Worm (Caenorhabditis elegans) whole organism, mixed stage, embryonic: ENCODE results near the gene oac-20.

Experiments used
- M03D4.4 ChIP-seq: sonication (generic microtip); optimal IDR thresholded peaks from 2 replicates; lab custom pipeline; 2017; ENCODE audit warnings: mild to moderate bottlenecking, missing genetic modification characterization, missing compliant biosample characterization
- bed-3 ChIP-seq: fragments of 200-800 bp; sonication (Bioruptor generic); optimal IDR thresholded peaks from 3 replicates; lab custom pipeline; 2018; ENCODE audit warnings: mild to moderate bottlenecking, missing genetic modification characterization, moderate library complexity, missing compliant biosample characterization
- ceh-43 ChIP-seq: fragments of 200-800 bp; sonication (Bioruptor generic); optimal IDR thresholded peaks from 2 replicates; lab custom pipeline; 2018; ENCODE audit warnings: mild to moderate bottlenecking, missing genetic modification characterization, moderate library complexity, missing compliant biosample characterization
- ces-1 ChIP-seq: fragments of 150-350 bp; optimal IDR thresholded peaks from 2 replicates; lab custom pipeline; 2014; ENCODE audit warnings: missing biosample characterization, missing genetic modification reagents, missing genetic modification characterization
- cnd-1 ChIP-seq: fragments of 200-800 bp; sonication (Bioruptor generic); optimal IDR thresholded peaks from 2 replicates; lab custom pipeline; 2018; ENCODE audit warnings: mild to moderate bottlenecking, missing genetic modification characterization, missing compliant biosample characterization
- drap-1 ChIP-seq: fragments of 200-800 bp; sonication (Bioruptor generic); optimal IDR thresholded peaks from 3 replicates; lab custom pipeline; 2018; ENCODE audit warnings: mild to moderate bottlenecking, missing genetic modification characterization, missing compliant biosample characterization
- elt-1 ChIP-seq: sonication (generic microtip); optimal IDR thresholded peaks from 2 replicates; lab custom pipeline; 2017; ENCODE audit warnings: missing genetic modification characterization, mild to moderate bottlenecking, missing compliant biosample characterization, antibody characterized with exemption, moderate library complexity, borderline replicate concordance; ENCODE audit not compliant: insufficient read depth
- elt-3 ChIP-seq: fragments of 150-350 bp; optimal IDR thresholded peaks from 2 replicates; lab custom pipeline; 2014; ENCODE audit warnings: missing biosample characterization, missing genetic modification characterization
- flh-1 ChIP-seq: fragments of 200-800 bp; sonication (Bioruptor generic); optimal IDR thresholded peaks from 2 replicates; lab custom pipeline; 2018; ENCODE audit warnings: mild to moderate bottlenecking, missing genetic modification characterization, moderate library complexity, missing compliant biosample characterization
- ham-2 ChIP-seq: fragments of 200-800 bp; sonication (Bioruptor generic); optimal IDR thresholded peaks from 2 replicates; lab custom pipeline; 2018; ENCODE audit warnings: mild to moderate bottlenecking, missing genetic modification characterization, missing compliant biosample characterization
- hlh-1 ChIP-seq: fragments of 150-350 bp; optimal IDR thresholded peaks from 2 replicates; lab custom pipeline; 2014; ENCODE audit warnings: missing biosample characterization, missing genetic modification reagents, missing genetic modification characterization
- lin-13 ChIP-seq: fragments of 150-350 bp; optimal IDR thresholded peaks from 2 replicates; lab custom pipeline; 2014; ENCODE audit warnings: missing biosample characterization, missing genetic modification characterization
- lin-32 ChIP-seq: fragments of 200-800 bp; sonication (Bioruptor generic); optimal IDR thresholded peaks from 2 replicates; lab custom pipeline; 2018; ENCODE audit warnings: mild to moderate bottlenecking, missing genetic modification characterization, missing compliant biosample characterization
- mab-5 ChIP-seq: fragments of 150-350 bp; optimal IDR thresholded peaks from 2 replicates; lab custom pipeline; 2014; ENCODE audit warnings: missing biosample characterization, missing genetic modification characterization
- mep-1 ChIP-seq: fragments of 150-350 bp; optimal IDR thresholded peaks from 2 replicates; lab custom pipeline; 2017; ENCODE audit warnings: missing biosample characterization, missing genetic modification reagents, missing genetic modification characterization, inconsistent platforms
- nhr-12 ChIP-seq: fragments of 150-350 bp; optimal IDR thresholded peaks from 2 replicates; lab custom pipeline; 2014; ENCODE audit warnings: missing biosample characterization, missing genetic modification characterization
- nhr-2 ChIP-seq: fragments of 150-350 bp; optimal IDR thresholded peaks from 2 replicates; lab custom pipeline; 2014; ENCODE audit warnings: missing biosample characterization, missing genetic modification characterization
- nhr-237 ChIP-seq: fragments of 150-350 bp; optimal IDR thresholded peaks from 2 replicates; lab custom pipeline; 2014; ENCODE audit warnings: missing biosample characterization, missing genetic modification characterization
- nhr-28 ChIP-seq: fragments of 150-350 bp; optimal IDR thresholded peaks from 2 replicates; lab custom pipeline; 2014; ENCODE audit warnings: missing biosample characterization, missing genetic modification characterization
- nhr-76 ChIP-seq: sonication (generic microtip); optimal IDR thresholded peaks from 2 replicates; lab custom pipeline; 2017; ENCODE audit warnings: missing biosample characterization, missing genetic modification characterization
- pha-4 ChIP-seq: fragments of 150-350 bp; optimal IDR thresholded peaks from 2 replicates; lab custom pipeline; 2018; ENCODE audit warnings: missing biosample characterization, missing genetic modification reagents, missing genetic modification characterization
- sem-2 ChIP-seq: fragments of 200-800 bp; sonication (Bioruptor generic); optimal IDR thresholded peaks from 2 replicates; lab custom pipeline; 2018; ENCODE audit warnings: mild to moderate bottlenecking, missing genetic modification characterization, missing compliant biosample characterization
- snpc-4 ChIP-seq: fragments of 150-350 bp; optimal IDR thresholded peaks from 2 replicates; lab custom pipeline; 2014; ENCODE audit warnings: missing biosample characterization, missing genetic modification characterization
- sptf-1 ChIP-seq: sonication (generic microtip); optimal IDR thresholded peaks from 2 replicates; lab custom pipeline; 2017; ENCODE audit warnings: mild to moderate bottlenecking, missing genetic modification characterization, moderate library complexity, missing compliant biosample characterization
- tbx-8 ChIP-seq: fragments of 200-800 bp; sonication (Bioruptor generic); optimal IDR thresholded peaks from 2 replicates; lab custom pipeline; 2018; ENCODE audit warnings: mild to moderate bottlenecking, missing genetic modification characterization, moderate library complexity, missing compliant biosample characterization
- unc-120 ChIP-seq: sonication (generic microtip); optimal IDR thresholded peaks from 2 replicates; lab custom pipeline; 2017; ENCODE audit warnings: missing genetic modification characterization, missing compliant biosample characterization; ENCODE audit not compliant: poor library complexity, severe bottlenecking
- unc-39 ChIP-seq: fragments of 150-350 bp; optimal IDR thresholded peaks from 2 replicates; lab custom pipeline; 2014; ENCODE audit warnings: missing biosample characterization, missing genetic modification characterization
- unc-62 ChIP-seq: fragments of 150-350 bp; optimal IDR thresholded peaks from 2 replicates; lab custom pipeline; 2014; ENCODE audit warnings: missing biosample characterization, missing genetic modification reagents, missing genetic modification characterization
- zip-8 ChIP-seq: fragments of 150-350 bp; optimal IDR thresholded peaks from 2 replicates; lab custom pipeline; 2014; ENCODE audit warnings: missing biosample characterization, missing genetic modification characterization
- ztf-11 ChIP-seq: fragments of 150-350 bp; optimal IDR thresholded peaks from 2 replicates; lab custom pipeline; 2014; ENCODE audit warnings: missing biosample characterization, missing genetic modification characterization

oac-20 gene

ce11 chrV:15965114-15965513 is 13.4 kb upstream of the oac-20 start, which contains the start of gene sri-2:
Gene sri-2, minus strand, starts transcription at chrV:15965214.
- TF ChIP-seq elt-3 (tag; lab: Kevin White, UChicago): no peak
- TF ChIP-seq, all 35 proteins: peak for 0

DNA sequence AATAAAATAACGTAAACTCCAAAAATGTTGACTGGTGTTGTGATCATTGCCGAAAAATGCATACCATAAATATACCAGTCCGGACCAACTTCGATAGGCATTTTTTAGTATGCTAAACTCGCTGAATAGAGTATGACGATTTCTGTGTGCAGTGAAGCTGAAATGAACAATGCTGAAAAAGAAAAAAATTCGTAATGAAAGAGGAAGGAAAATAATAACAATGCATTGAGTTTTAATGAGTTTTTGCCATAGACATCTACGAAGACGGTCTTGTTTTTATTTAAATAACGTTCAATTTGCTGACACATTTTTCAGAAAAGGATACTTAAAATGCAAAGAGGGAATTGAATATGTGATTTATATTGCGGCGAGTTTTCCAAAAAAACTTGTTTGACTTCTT is 11.0 kb upstream of the oac-20 start, which contains the start of gene sri-1:
Gene sri-1 (minus strand): TSS at position 101 of the 400 bp plus-strand sequence.
- no peak for TF ChIP-seq hlh-1 (tag; lab: Kevin White, UChicago)
- TF ChIP-seq flh-1: no peak
- no peak for TF ChIP-seq elt-1 (tag; lab: Kevin White, UChicago)
- TF ChIP-seq bed-3 (GFP tag; lab: Kevin White, UChicago): no peak
- TF ChIP-seq unc-39 (tag; lab: Kevin White, UChicago): no peak
- TF ChIP-seq, all 35 proteins: peak for 0

ce11 chrV:15969653-15970052 is 8.9 kb upstream of the oac-20 start, which contains the start of gene F36G9.7:
Gene F36G9.7, minus strand, starts transcription at chrV:15969753.
- TF ChIP-seq nhr-76 (tag; lab: Kevin White, UChicago): no peak
- TF ChIP-seq unc-62: no peak
- no peak for TF ChIP-seq M03D4.4
- TF ChIP-seq, all 35 proteins: peak for 0

ce11 chrV:15970820-15971219 is 7.7 kb upstream of the oac-20 start:
- no peak for TF ChIP-seq snpc-4 (tag; lab: Kevin White, UChicago)

ce11 chrV:15972484-15972883 is 6.0 kb upstream of the oac-20 start, which contains the start of gene sru-23:
Gene sru-23, minus strand, starts transcription at chrV:15972584.
- TF ChIP-seq mep-1 (tag; lab: Kevin White, UChicago) (no peak), ham-2 (GFP tag; lab: Kevin White, UChicago) (no peak), unc-120 (tag; lab: Kevin White, UChicago) (no peak), lin-32 (GFP tag; lab: Kevin White, UChicago) (no peak), nhr-76 (tag; lab: Kevin White, UChicago) (no peak), unc-39 (tag; lab: Kevin White, UChicago) (no peak), M03D4.4 (no peak), sem-2 (GFP tag; lab: Kevin White, UChicago) (no peak), nhr-237 (tag; lab: Kevin White, UChicago) (no peak), ces-1 (GFP tag; lab: Kevin White, UChicago) (no peak), drap-1 (no peak), sptf-1 (no peak), cnd-1 (no peak), snpc-4 (tag; lab: Kevin White, UChicago) (no peak), zip-8 (tag; lab: Kevin White, UChicago) (no peak), tbx-8 (GFP tag; lab: Kevin White, UChicago) (no peak), bed-3 (GFP tag; lab: Kevin White, UChicago) (no peak), elt-1 (tag; lab: Kevin White, UChicago) (no peak)
- TF ChIP-seq, all 35 proteins: peak for 0

ce11 chrV:15974836-15975235 is 3.7 kb upstream of the oac-20 start, which contains the start of gene sru-22:
Gene sru-22, minus strand, starts transcription at chrV:15974936.
- TF ChIP-seq lin-13 (tag; lab: Kevin White, UChicago) (no peak), unc-62 (no peak), cnd-1 (no peak), ces-1 (GFP tag; lab: Kevin White, UChicago) (no peak), nhr-237 (tag; lab: Kevin White, UChicago) (no peak), mab-5 (tag; lab: Kevin White, UChicago) (no peak), nhr-2 (tag; lab: Kevin White, UChicago) (no peak), drap-1 (no peak), elt-3 (tag; lab: Kevin White, UChicago) (no peak), ceh-43 (GFP tag; lab: Kevin White, UChicago) (no peak), ztf-11 (tag; lab: Kevin White, UChicago) (no peak), pha-4 (tag; lab: Kevin White, UChicago) (no peak), nhr-28 (tag; lab: Kevin White, UChicago) (no peak), zip-8 (tag; lab: Kevin White, UChicago) (no peak), mep-1 (tag; lab: Kevin White, UChicago) (no peak), nhr-12 (tag; lab: Kevin White, UChicago) (no peak), lin-32 (GFP tag; lab: Kevin White, UChicago) (no peak)
